Fruit fly (Drosophila melanogaster) whole organism, wandering third instar larva: ENCODE measurements around the gene meng.

Source experiments
- Dfd ChIP-seq: fragments of >200 bp; optimal IDR thresholded peaks from 2 replicates; lab custom pipeline; 2017; ENCODE audit warnings: missing biosample characterization, missing genetic modification characterization
- HLH106 ChIP-seq: fragments of 200-800 bp; optimal IDR thresholded peaks from 3 replicates; lab custom pipeline; 2019; ENCODE audit warnings: missing biosample characterization, mild to moderate bottlenecking, missing genetic modification characterization, moderate library complexity
- Hr78 ChIP-seq: fragments of >200 bp; optimal IDR thresholded peaks from 2 replicates; lab custom pipeline; 2017; ENCODE audit warnings: missing biosample characterization, missing genetic modification characterization
- Sp1 ChIP-seq: fragments of 200-800 bp; sonication (Bioruptor generic); optimal IDR thresholded peaks from 3 replicates; lab custom pipeline; 2019; ENCODE audit warnings: missing biosample characterization, mild to moderate bottlenecking, missing genetic modification characterization, moderate library complexity
- br ChIP-seq: fragments of 200-800 bp; sonication (Bioruptor generic); optimal IDR thresholded peaks from 2 replicates; lab custom pipeline; 2016; ENCODE audit warnings: missing biosample characterization, missing genetic modification characterization
- dmrt93B ChIP-seq: fragments of 200-800 bp; sonication (Bioruptor generic); optimal IDR thresholded peaks from 2 replicates; lab custom pipeline; 2018; ENCODE audit warnings: missing biosample characterization, mild to moderate bottlenecking, missing genetic modification characterization
- fru ChIP-seq: fragments of 200-800 bp; sonication (Bioruptor generic); optimal IDR thresholded peaks from 3 replicates; lab custom pipeline; 2016; ENCODE audit warnings: missing biosample characterization, mild to moderate bottlenecking, missing genetic modification characterization
- h ChIP-seq: fragments of 200-800 bp; sonication (Bioruptor generic); optimal IDR thresholded peaks from 3 replicates; lab custom pipeline; 2016; ENCODE audit warnings: missing biosample characterization, mild to moderate bottlenecking, missing genetic modification characterization
- lola ChIP-seq: fragments of >200 bp; optimal IDR thresholded peaks from 2 replicates; lab custom pipeline; 2017; ENCODE audit warnings: missing biosample characterization, missing genetic modification characterization
- pan ChIP-seq: fragments of >200 bp; optimal IDR thresholded peaks from 2 replicates; lab custom pipeline; 2017
- psq ChIP-seq: fragments of 200-800 bp; sonication (Bioruptor generic); optimal IDR thresholded peaks from 3 replicates; lab custom pipeline; 2017; ENCODE audit warnings: missing biosample characterization, mild to moderate bottlenecking, missing genetic modification characterization, moderate library complexity
- rgr ChIP-seq: fragments of 200-800 bp; sonication (Bioruptor generic); optimal IDR thresholded peaks from 3 replicates; lab custom pipeline; 2016; ENCODE audit warnings: missing biosample characterization, mild to moderate bottlenecking, missing genetic modification characterization
- sage ChIP-seq: fragments of 200-800 bp; sonication (Bioruptor generic); optimal IDR thresholded peaks from 2 replicates; lab custom pipeline; 2016; ENCODE audit warnings: missing biosample characterization, mild to moderate bottlenecking, missing genetic modification characterization
- usp ChIP-seq: fragments of >200 bp; optimal IDR thresholded peaks from 2 replicates; lab custom pipeline; 2017; ENCODE audit warnings: missing biosample characterization, missing genetic modification characterization

dm6 chr2L:6747814-6748213, 5.5 kb downstream of the meng start, which contains the start of gene CG44271:
- no peak for TF ChIP-seq fru (GFP tag; lab: Kevin White, UChicago)
- TF ChIP-seq psq (GFP tag; lab: Kevin White, UChicago) = no peak
- TF ChIP-seq usp (GFP tag; lab: Kevin White, UChicago) = no peak
- TF ChIP-seq lola (GFP tag; lab: Kevin White, UChicago) = no peak
- no peak for TF ChIP-seq Dfd
- TF ChIP-seq dmrt93B = no peak
- TF ChIP-seq sage (GFP tag; lab: Kevin White, UChicago) = no peak
- no peak for TF ChIP-seq HLH106 (tag; lab: Kevin White, UChicago)
- no peak for TF ChIP-seq rgr
- TF ChIP-seq Sp1 (GFP tag; lab: Kevin White, UChicago) = no peak
- TF ChIP-seq h (GFP tag; lab: Kevin White, UChicago) = no peak
- no peak for TF ChIP-seq pan (lab: Kevin White, UChicago)
- TF ChIP-seq Hr78 (GFP tag; lab: Kevin White, UChicago) = no peak
- no peak for TF ChIP-seq br (GFP tag; lab: Kevin White, UChicago)
